Worm (Caenorhabditis elegans): Measurements from ENCODE around the gene lig-4.

The lig-4 gene

ce11 chrIII:7565247-7565646 lies 44.0 kb downstream of the lig-4 start, which contains the start of gene ttr-8:
ttr-8 (minus strand) TSS chrIII:7565347.
- TF ChIP-seq nhr-28 (tag; optimal IDR thresholded peaks at IDR 0.05) (no peak), R02D3.7 (tag; optimal IDR thresholded peaks at IDR 0.05) (no peak), lsy-12 (tag; optimal IDR thresholded peaks at IDR 0.05) (no peak), hmg-11 (tag; optimal IDR thresholded peaks at IDR 0.05) (no peak), unc-39 (tag; optimal IDR thresholded peaks at IDR 0.05) (no peak), egl-27 (tag; optimal IDR thresholded peaks at IDR 0.05) (no peak)

DNA sequence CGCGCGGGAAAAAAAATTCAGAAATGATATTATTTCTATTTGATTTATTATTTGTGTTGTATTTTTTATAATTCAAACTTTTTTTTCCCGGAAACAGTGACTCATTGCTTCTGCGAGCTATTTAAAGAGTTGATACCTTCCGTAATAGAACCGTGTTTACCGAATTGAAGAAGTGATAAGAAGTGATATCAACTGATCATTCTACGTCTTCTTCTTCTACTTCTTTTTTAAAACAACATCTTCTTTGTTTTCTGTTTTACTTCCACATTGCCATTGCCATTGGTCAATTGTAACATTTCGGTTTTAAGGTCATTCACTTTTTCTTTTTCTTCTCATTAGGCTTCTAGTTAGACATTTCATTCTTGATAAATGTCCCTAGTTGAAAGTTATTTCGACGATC lies 44.8 kb downstream of the lig-4 start, which contains the start of gene ttr-32:
ttr-32 (plus strand) TSS at position 314 of the 400 bp plus-strand sequence.
- TF ChIP-seq egl-27 (tag; optimal IDR thresholded peaks at IDR 0.05) (no peak), lin-39 (tag; optimal IDR thresholded peaks at IDR 0.05) (no peak)

- TF ChIP-seq mml-1 (tag; optimal IDR thresholded peaks at IDR 0.05) (no peak), aly-2 (tag; optimal IDR thresholded peaks at IDR 0.05) (no peak), nhr-28 (tag; optimal IDR thresholded peaks at IDR 0.05) (no peak), snpc-4 (tag; optimal IDR thresholded peaks at IDR 0.05) (peak; percentile 69), eor-1 (tag; optimal IDR thresholded peaks at IDR 0.05) (no peak), nhr-43 (tag; optimal IDR thresholded peaks at IDR 0.05; ENCODE audit: poor library complexity, severe bottlenecking) (peak; percentile 72), egl-5 (tag; optimal IDR thresholded peaks at IDR 0.05) (peak; percentile 47), R02D3.7 (tag; optimal IDR thresholded peaks at IDR 0.05) (peak; percentile 39), nhr-11 (tag; optimal IDR thresholded peaks at IDR 0.05) (peak; percentile 39), nhr-23 (tag; optimal IDR thresholded peaks at IDR 0.05) (peak; percentile 76), fkh-2 (tag; optimal IDR thresholded peaks at IDR 0.05) (no peak), jun-1 (tag; optimal IDR thresholded peaks at IDR 0.05) (peak; percentile 80), ama-1 (optimal IDR thresholded peaks at IDR 0.05) (no peak), ztf-11 (tag; optimal IDR thresholded peaks at IDR 0.05) (no peak), lin-39 (tag; optimal IDR thresholded peaks at IDR 0.05) (peak; percentile 50), ZK546.5 (tag; optimal IDR thresholded peaks at IDR 0.05) (no peak), ceh-9 (tag; optimal IDR thresholded peaks at IDR 0.05) (no peak), ceh-82 (tag; optimal IDR thresholded peaks at IDR 0.05) (peak; percentile 4), mdl-1 (tag; optimal IDR thresholded peaks at IDR 0.05) (peak; percentile 80), egl-27 (tag; optimal IDR thresholded peaks at IDR 0.05) (peak; percentile 67), pqm-1 (tag; optimal IDR thresholded peaks at IDR 0.05) (peak; percentile 55), zag-1 (tag; optimal IDR thresholded peaks at IDR 0.05) (no peak), ceh-28 (tag; optimal IDR thresholded peaks at IDR 0.05) (peak; percentile 71), unc-39 (tag; optimal IDR thresholded peaks at IDR 0.05) (no peak), elt-1 (tag; optimal IDR thresholded peaks at IDR 0.05) (peak; percentile 20), daf-12 (tag; optimal IDR thresholded peaks at IDR 0.05) (no peak), lin-15B (tag; optimal IDR thresholded peaks at IDR 0.05) (peak; percentile 48), nhr-237 (tag; optimal IDR thresholded peaks at IDR 0.05) (no peak), sea-2 (GFP tag; optimal IDR thresholded peaks at IDR 0.05) (no peak), unc-62 (GFP tag; optimal IDR thresholded peaks at IDR 0.05) (peak; percentile 64), skn-1 (tag; optimal IDR thresholded peaks at IDR 0.05) (peak; percentile 43), pha-4 (tag; optimal IDR thresholded peaks at IDR 0.05) (peak; percentile 88), fos-1 (tag; optimal IDR thresholded peaks at IDR 0.05) (no peak), elt-3 (tag; optimal IDR thresholded peaks at IDR 0.05) (no peak), tbx-2 (tag; optimal IDR thresholded peaks at IDR 0.05) (peak; percentile 46), nfya-1 (tag; optimal IDR thresholded peaks at IDR 0.05; ENCODE audit: insufficient read depth) (peak; percentile 88), lsy-12 (tag; optimal IDR thresholded peaks at IDR 0.05) (peak; percentile 24), hmg-11 (tag; optimal IDR thresholded peaks at IDR 0.05) (peak; percentile 91), nhr-77 (tag; optimal IDR thresholded peaks at IDR 0.05) (no peak), ceh-16 (tag; optimal IDR thresholded peaks at IDR 0.05) (no peak), nhr-25 (tag; optimal IDR thresholded peaks at IDR 0.05) (peak; percentile 48), nhr-67 (tag; optimal IDR thresholded peaks at IDR 0.05) (no peak), nhr-12 (tag; optimal IDR thresholded peaks at IDR 0.05) (no peak), fkh-10 (GFP tag; optimal IDR thresholded peaks at IDR 0.05) (no peak), ztf-4 (tag; optimal IDR thresholded peaks at IDR 0.05) (no peak), nhr-76 (tag; optimal IDR thresholded peaks at IDR 0.05) (no peak), elt-2 (tag; optimal IDR thresholded peaks at IDR 0.05) (peak; percentile 77)
These were observed 48.9 kb downstream of the lig-4 start, which contains the start of gene R13A5.7 for ce11 chrIII:7570083-7570695. R13A5.7 (minus strand) TSS chrIII:7570133.

Measured in whole organism, L3 larva.